Fruit fly (Drosophila melanogaster) whole organism, wandering third instar larva: ENCODE data around the gene CG32847.
A peak's percentile ranks its signal among the peaks of the same experiment; 100 is the strongest.

Experiments used
- Abd-B ChIP-seq: fragments of >200 bp; optimal IDR thresholded peaks from 2 replicates; lab custom pipeline; 2017; ENCODE audit warnings: missing biosample characterization, missing genetic modification characterization
- CG32264 ChIP-seq: fragments of 200-800 bp; sonication (Bioruptor generic); optimal IDR thresholded peaks from 2 replicates; lab custom pipeline; 2016; ENCODE audit warnings: missing biosample characterization, missing genetic modification characterization
- CG9705 ChIP-seq: fragments of 200-800 bp; sonication (Bioruptor generic); optimal IDR thresholded peaks from 2 replicates; lab custom pipeline; 2018; ENCODE audit warnings: missing biosample characterization, mild to moderate bottlenecking, missing genetic modification characterization
- CrebA ChIP-seq: fragments of 200-800 bp; sonication (Bioruptor generic); optimal IDR thresholded peaks from 2 replicates; lab custom pipeline; 2016; ENCODE audit warnings: missing biosample characterization, mild to moderate bottlenecking, missing genetic modification characterization, borderline replicate concordance
- Dfd ChIP-seq: fragments of >200 bp; optimal IDR thresholded peaks from 2 replicates; lab custom pipeline; 2017; ENCODE audit warnings: missing biosample characterization, missing genetic modification characterization
- Dif ChIP-seq: fragments of 200-275, 200-300 bp; sonication (Bioruptor generic); optimal IDR thresholded peaks from 2 replicates; lab custom pipeline; 2018; ENCODE audit warnings: missing biosample characterization, missing genetic modification characterization; ENCODE audit not compliant: partially characterized antibody
- GATAd ChIP-seq: sonication (Bioruptor generic); optimal IDR thresholded peaks from 2 replicates; lab custom pipeline; 2016; ENCODE audit warnings: missing biosample characterization, missing genetic modification characterization
- HLH106 ChIP-seq: fragments of 200-800 bp; optimal IDR thresholded peaks from 3 replicates; lab custom pipeline; 2019; ENCODE audit warnings: missing biosample characterization, mild to moderate bottlenecking, missing genetic modification characterization, moderate library complexity
- Hnf4 ChIP-seq: fragments of 200-800 bp; sonication (Bioruptor generic); optimal IDR thresholded peaks from 2 replicates; lab custom pipeline; 2016; ENCODE audit warnings: missing biosample characterization, mild to moderate bottlenecking, missing genetic modification characterization
- Hr78 ChIP-seq: fragments of >200 bp; optimal IDR thresholded peaks from 2 replicates; lab custom pipeline; 2017; ENCODE audit warnings: missing biosample characterization, missing genetic modification characterization
- Hr83 ChIP-seq: fragments of 200-300 bp; sonication (Bioruptor generic); optimal IDR thresholded peaks from 2 replicates; lab custom pipeline; 2016; ENCODE audit warnings: missing biosample characterization, mild to moderate bottlenecking, missing genetic modification characterization, moderate library complexity; ENCODE audit not compliant: poor library complexity, severe bottlenecking
- Jra ChIP-seq: sonication (Bioruptor generic); optimal IDR thresholded peaks from 2 replicates; lab custom pipeline; 2016; ENCODE audit warnings: missing biosample characterization, missing genetic modification characterization
- Myc ChIP-seq: fragments of >200 bp; optimal IDR thresholded peaks from 2 replicates; lab custom pipeline; 2017
- N ChIP-seq: fragments of >200 bp; optimal IDR thresholded peaks from 2 replicates; lab custom pipeline; 2018; ENCODE audit warnings: missing biosample characterization, missing external identifiers, missing genetic modification characterization
- OdsH ChIP-seq: fragments of 200-800 bp; sonication (Bioruptor generic); optimal IDR thresholded peaks from 2 replicates; lab custom pipeline; 2016; ENCODE audit warnings: missing biosample characterization, mild to moderate bottlenecking, missing genetic modification characterization
- Rel ChIP-seq, 2 experiments: fragments of 200-800 bp; sonication (Bioruptor generic) in 1 of 2; optimal IDR thresholded peaks; 2 replicates in 1 of 2; 3 replicates in 1 of 2; lab custom pipeline; 2016 to 2019; ENCODE audit warnings: mild to moderate bottlenecking in 2 of 2, missing biosample characterization in 2 of 2, missing genetic modification characterization in 2 of 2, moderate library complexity in 1 of 2
- Sp1 ChIP-seq: fragments of 200-800 bp; sonication (Bioruptor generic); optimal IDR thresholded peaks from 3 replicates; lab custom pipeline; 2019; ENCODE audit warnings: missing biosample characterization, mild to moderate bottlenecking, missing genetic modification characterization, moderate library complexity
- Vsx2 ChIP-seq: fragments of 200-300, 225-300 bp; sonication (Bioruptor generic); optimal IDR thresholded peaks from 2 replicates; lab custom pipeline; 2018; ENCODE audit warnings: missing biosample characterization, missing genetic modification characterization; ENCODE audit not compliant: partially characterized antibody
- br ChIP-seq: fragments of 200-800 bp; sonication (Bioruptor generic); optimal IDR thresholded peaks from 2 replicates; lab custom pipeline; 2016; ENCODE audit warnings: missing biosample characterization, missing genetic modification characterization
- dl ChIP-seq, 2 experiments: fragments of 175-275, 200-275 bp in 1 of 2; fragments of 200-275 bp in 1 of 2; sonication (Bioruptor generic); optimal IDR thresholded peaks; lab custom pipeline; 2018; ENCODE audit warnings: mild to moderate bottlenecking in 2 of 2, missing biosample characterization in 2 of 2, missing genetic modification characterization in 2 of 2, moderate library complexity in 2 of 2; ENCODE audit not compliant: partially characterized antibody in 2 of 2, insufficient read depth in 1 of 2
- dsf ChIP-seq: sonication (Bioruptor generic); optimal IDR thresholded peaks from 2 replicates; lab custom pipeline; 2016; ENCODE audit warnings: missing biosample characterization, missing genetic modification characterization, borderline replicate concordance
- ey ChIP-seq: fragments of 200-800 bp; sonication (Bioruptor generic); optimal IDR thresholded peaks from 2 replicates; lab custom pipeline; 2016; ENCODE audit warnings: missing biosample characterization, missing genetic modification characterization
- foxo ChIP-seq, 2 experiments: fragments of 200-800 bp; sonication (Bioruptor generic); optimal IDR thresholded peaks; 2 replicates in 1 of 2; 3 replicates in 1 of 2; lab custom pipeline; 2016 to 2017; ENCODE audit warnings: missing biosample characterization in 2 of 2, missing genetic modification characterization in 2 of 2
- fru ChIP-seq: fragments of 200-800 bp; sonication (Bioruptor generic); optimal IDR thresholded peaks from 3 replicates; lab custom pipeline; 2016; ENCODE audit warnings: missing biosample characterization, mild to moderate bottlenecking, missing genetic modification characterization
- jim ChIP-seq: fragments of 175-275, 200-325 bp; sonication (Bioruptor generic); optimal IDR thresholded peaks from 2 replicates; lab custom pipeline; 2016; ENCODE audit warnings: missing biosample characterization, mild to moderate bottlenecking, missing genetic modification characterization
- lola ChIP-seq: fragments of >200 bp; optimal IDR thresholded peaks from 2 replicates; lab custom pipeline; 2017; ENCODE audit warnings: missing biosample characterization, missing genetic modification characterization
- pan ChIP-seq: fragments of >200 bp; optimal IDR thresholded peaks from 2 replicates; lab custom pipeline; 2017
- psq ChIP-seq: fragments of 200-800 bp; sonication (Bioruptor generic); optimal IDR thresholded peaks from 3 replicates; lab custom pipeline; 2017; ENCODE audit warnings: missing biosample characterization, mild to moderate bottlenecking, missing genetic modification characterization, moderate library complexity
- sage ChIP-seq: fragments of 200-800 bp; sonication (Bioruptor generic); optimal IDR thresholded peaks from 2 replicates; lab custom pipeline; 2016; ENCODE audit warnings: missing biosample characterization, mild to moderate bottlenecking, missing genetic modification characterization
- sv ChIP-seq: fragments of 200-800 bp; sonication (Bioruptor generic); optimal IDR thresholded peaks from 3 replicates; lab custom pipeline; 2016; ENCODE audit warnings: missing biosample characterization, missing genetic modification characterization
- tai ChIP-seq: sonication (Bioruptor generic); optimal IDR thresholded peaks from 2 replicates; lab custom pipeline; 2016; ENCODE audit warnings: missing biosample characterization, missing genetic modification characterization
- usp ChIP-seq: fragments of >200 bp; optimal IDR thresholded peaks from 2 replicates; lab custom pipeline; 2017; ENCODE audit warnings: missing biosample characterization, missing genetic modification characterization
- woc ChIP-seq: sonication (Bioruptor generic); optimal IDR thresholded peaks from 2 replicates; lab custom pipeline; 2016; ENCODE audit warnings: missing biosample characterization, mild to moderate bottlenecking, missing genetic modification characterization

CG32847 gene

dm6 chr3L:15079278-15079677 is 42.1 kb upstream of the CG32847 start:
- TF ChIP-seq Dif (GFP tag; lab: Kevin White, UChicago) (peak; percentile 65), fru (peak; percentile 60), Myc (lab: Kevin White, UChicago) (peak; percentile 5), Hnf4 (no peak), Vsx2 (GFP tag; lab: Kevin White, UChicago) (peak; percentile 9), jim (GFP tag; lab: Kevin White, UChicago) (no peak), dl (GFP tag; optimal IDR thresholded peaks at IDR 0.05; lab: Kevin White, UChicago; ENCODE audit: insufficient read depth in 1 of 2, partially characterized antibody in 2 of 2) (peak in 1 of 2 experiments; percentile 35)

DNA sequence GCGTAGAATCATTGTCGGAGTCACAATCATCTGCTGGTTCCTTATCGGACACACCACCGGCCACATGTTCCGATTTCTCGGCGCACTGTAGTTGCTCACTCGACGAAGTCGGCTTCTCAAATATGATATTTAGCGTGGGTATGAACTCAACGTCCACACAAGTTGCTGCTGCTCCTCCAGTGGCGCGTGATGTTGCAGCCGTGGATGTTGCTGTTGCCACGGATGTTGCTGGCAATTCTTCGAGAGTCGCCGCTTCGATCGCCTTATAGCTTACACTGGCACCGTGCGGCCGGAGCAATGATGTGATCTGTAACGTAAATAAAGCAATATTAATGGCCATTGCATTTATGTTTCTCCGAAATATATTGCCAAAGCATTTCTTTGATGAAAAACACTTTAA is 37.1 kb upstream of the CG32847 start:
- TF ChIP-seq Hr78 (GFP tag; lab: Kevin White, UChicago) (no peak), N (no peak), Hr83 (GFP tag; lab: Kevin White, UChicago) (no peak), Abd-B (no peak), psq (GFP tag; lab: Kevin White, UChicago) (no peak), GATAd (GFP tag; lab: Kevin White, UChicago) (no peak), ey (GFP tag; lab: Kevin White, UChicago) (no peak), pan (no peak), Myc (lab: Kevin White, UChicago) (no peak), Dif (GFP tag; lab: Kevin White, UChicago) (no peak), dsf (GFP tag; lab: Kevin White, UChicago) (no peak), br (no peak), sv (GFP tag; lab: Kevin White, UChicago) (no peak)
- TF ChIP-seq, all 38 proteins: peak for 0

DNA sequence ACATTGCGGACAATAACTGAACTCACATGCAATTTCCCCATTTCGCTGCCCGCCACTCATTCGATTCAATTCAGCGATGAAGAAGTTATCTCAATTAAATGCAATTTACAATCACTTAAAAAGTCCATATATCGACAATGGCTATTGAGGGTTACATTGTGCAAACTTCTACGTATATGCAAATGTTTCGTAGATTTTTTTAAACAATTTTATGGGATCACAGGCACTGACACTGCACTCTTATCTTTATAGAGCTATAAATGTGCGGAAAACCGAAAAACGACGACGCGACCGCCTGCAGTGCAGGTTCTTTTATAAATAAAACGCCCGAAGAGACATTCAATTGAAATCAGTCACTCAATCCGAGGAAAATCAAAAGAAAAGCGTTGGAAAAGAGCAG is 33.1 kb upstream of the CG32847 start:
- no peak for TF ChIP-seq ey (GFP tag; lab: Kevin White, UChicago)
- no peak for TF ChIP-seq lola (GFP tag; lab: Kevin White, UChicago)
- no peak for TF ChIP-seq Sp1
- TF ChIP-seq sv (GFP tag; lab: Kevin White, UChicago): no peak
- TF ChIP-seq Rel (GFP tag; optimal IDR thresholded peaks at IDR 0.05; lab: Kevin White, UChicago): no peak
- no peak for TF ChIP-seq Rel (tag; optimal IDR thresholded peaks at IDR 0.05; lab: Kevin White, UChicago)
- TF ChIP-seq CG9705 (GFP tag; lab: Kevin White, UChicago): no peak
- TF ChIP-seq, all 38 proteins: peak for 0

DNA sequence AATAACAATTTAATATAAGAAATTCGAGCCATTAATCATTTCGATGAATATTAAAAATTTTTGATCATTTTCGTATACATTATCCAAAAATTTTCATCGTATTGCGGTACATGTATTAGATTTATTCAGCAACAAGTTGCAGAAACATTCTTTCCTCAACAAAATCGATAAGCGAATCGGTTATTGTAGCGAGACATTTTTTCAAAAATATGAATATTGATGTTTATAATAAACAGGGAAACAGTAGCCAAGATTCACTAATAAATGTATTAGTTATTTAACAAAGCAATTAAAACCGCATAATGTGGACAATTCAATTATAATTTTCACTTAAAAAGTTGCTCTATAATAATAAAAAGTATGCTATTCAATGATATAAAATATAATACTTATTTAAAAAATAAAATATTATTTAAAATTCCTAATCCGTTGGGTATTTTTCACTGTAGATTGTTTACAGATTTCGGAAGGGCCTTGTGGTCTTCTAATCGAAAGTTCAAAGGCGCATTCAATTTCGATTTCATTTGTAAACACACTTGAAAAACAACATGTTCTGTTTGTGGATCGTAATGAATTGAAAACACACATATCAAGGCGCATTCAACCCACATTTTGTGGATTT is 32.2 kb upstream of the CG32847 start:
- no peak for TF ChIP-seq dl (GFP tag; optimal IDR thresholded peaks at IDR 0.05; lab: Kevin White, UChicago; ENCODE audit: insufficient read depth in 1 of 2, partially characterized antibody in 2 of 2)
- TF ChIP-seq HLH106 (tag; lab: Kevin White, UChicago): no peak
- no peak for TF ChIP-seq fru
- no peak for TF ChIP-seq CG32264 (GFP tag; lab: Kevin White, UChicago)
- TF ChIP-seq GATAd (GFP tag; lab: Kevin White, UChicago): no peak
- TF ChIP-seq Rel (GFP tag; optimal IDR thresholded peaks at IDR 0.05; lab: Kevin White, UChicago): no peak
- no peak for TF ChIP-seq Rel (tag; optimal IDR thresholded peaks at IDR 0.05; lab: Kevin White, UChicago)
- no peak for TF ChIP-seq foxo (GFP tag; optimal IDR thresholded peaks at IDR 0.05; lab: Kevin White, UChicago)
- no peak for TF ChIP-seq usp (GFP tag; lab: Kevin White, UChicago)
- TF ChIP-seq Dif (GFP tag; lab: Kevin White, UChicago): no peak
- TF ChIP-seq pan: no peak
- TF ChIP-seq Dfd (GFP tag; lab: Kevin White, UChicago): no peak
- no peak for TF ChIP-seq Jra

dm6 chr3L:15089887-15090679 is 31.3 kb upstream of the CG32847 start:
- TF ChIP-seq Myc (lab: Kevin White, UChicago) (no peak), CG32264 (GFP tag; lab: Kevin White, UChicago) (no peak), sv (GFP tag; lab: Kevin White, UChicago) (no peak), Sp1 (no peak), Hr78 (GFP tag; lab: Kevin White, UChicago) (no peak), dsf (GFP tag; lab: Kevin White, UChicago) (no peak), HLH106 (tag; lab: Kevin White, UChicago) (no peak), Dif (GFP tag; lab: Kevin White, UChicago) (no peak), woc (GFP tag; lab: Kevin White, UChicago) (no peak), fru (no peak), ey (GFP tag; lab: Kevin White, UChicago) (no peak), OdsH (GFP tag; lab: Kevin White, UChicago) (no peak), CrebA (no peak), sage (GFP tag; lab: Kevin White, UChicago) (no peak), CG9705 (GFP tag; lab: Kevin White, UChicago) (no peak), tai (GFP tag; lab: Kevin White, UChicago) (no peak), Dfd (GFP tag; lab: Kevin White, UChicago) (no peak)
